Worm (Caenorhabditis elegans) whole organism, mixed stage, embryonic: ENCODE data around the gene dmsr-14.

ENCODE experiments used
- blmp-1 ChIP-seq: fragments of 150-350 bp; optimal IDR thresholded peaks from 2 replicates; lab custom pipeline; 2014; ENCODE audit warnings: missing biosample characterization, missing genetic modification characterization
- drap-1 ChIP-seq: fragments of 200-800 bp; sonication (Bioruptor generic); optimal IDR thresholded peaks from 3 replicates; lab custom pipeline; 2018; ENCODE audit warnings: mild to moderate bottlenecking, missing genetic modification characterization, missing compliant biosample characterization
- lsy-2 ChIP-seq: fragments of 150-350 bp; optimal IDR thresholded peaks from 2 replicates; lab custom pipeline; 2014; ENCODE audit warnings: missing biosample characterization, missing genetic modification characterization
- mep-1 ChIP-seq: fragments of 150-350 bp; optimal IDR thresholded peaks from 2 replicates; lab custom pipeline; 2017; ENCODE audit warnings: missing biosample characterization, missing genetic modification reagents, missing genetic modification characterization, inconsistent platforms
- mls-2 ChIP-seq: sonication (generic microtip); optimal IDR thresholded peaks from 2 replicates; lab custom pipeline; 2016; ENCODE audit warnings: mild to moderate bottlenecking, missing genetic modification characterization, moderate library complexity, missing compliant biosample characterization
- nhr-12 ChIP-seq: fragments of 150-350 bp; optimal IDR thresholded peaks from 2 replicates; lab custom pipeline; 2014; ENCODE audit warnings: missing biosample characterization, missing genetic modification characterization
- nhr-76 ChIP-seq: sonication (generic microtip); optimal IDR thresholded peaks from 2 replicates; lab custom pipeline; 2017; ENCODE audit warnings: missing biosample characterization, missing genetic modification characterization
- pha-4 ChIP-seq: fragments of 150-350 bp; optimal IDR thresholded peaks from 2 replicates; lab custom pipeline; 2018; ENCODE audit warnings: missing biosample characterization, missing genetic modification reagents, missing genetic modification characterization
- sem-2 ChIP-seq: fragments of 200-800 bp; sonication (Bioruptor generic); optimal IDR thresholded peaks from 2 replicates; lab custom pipeline; 2018; ENCODE audit warnings: mild to moderate bottlenecking, missing genetic modification characterization, missing compliant biosample characterization
- snpc-4 ChIP-seq: fragments of 150-350 bp; optimal IDR thresholded peaks from 2 replicates; lab custom pipeline; 2014; ENCODE audit warnings: missing biosample characterization, missing genetic modification characterization
- tbx-8 ChIP-seq: fragments of 200-800 bp; sonication (Bioruptor generic); optimal IDR thresholded peaks from 2 replicates; lab custom pipeline; 2018; ENCODE audit warnings: mild to moderate bottlenecking, missing genetic modification characterization, moderate library complexity, missing compliant biosample characterization
- unc-39 ChIP-seq: fragments of 150-350 bp; optimal IDR thresholded peaks from 2 replicates; lab custom pipeline; 2014; ENCODE audit warnings: missing biosample characterization, missing genetic modification characterization
- ztf-11 ChIP-seq: fragments of 150-350 bp; optimal IDR thresholded peaks from 2 replicates; lab custom pipeline; 2014; ENCODE audit warnings: missing biosample characterization, missing genetic modification characterization

DNA sequence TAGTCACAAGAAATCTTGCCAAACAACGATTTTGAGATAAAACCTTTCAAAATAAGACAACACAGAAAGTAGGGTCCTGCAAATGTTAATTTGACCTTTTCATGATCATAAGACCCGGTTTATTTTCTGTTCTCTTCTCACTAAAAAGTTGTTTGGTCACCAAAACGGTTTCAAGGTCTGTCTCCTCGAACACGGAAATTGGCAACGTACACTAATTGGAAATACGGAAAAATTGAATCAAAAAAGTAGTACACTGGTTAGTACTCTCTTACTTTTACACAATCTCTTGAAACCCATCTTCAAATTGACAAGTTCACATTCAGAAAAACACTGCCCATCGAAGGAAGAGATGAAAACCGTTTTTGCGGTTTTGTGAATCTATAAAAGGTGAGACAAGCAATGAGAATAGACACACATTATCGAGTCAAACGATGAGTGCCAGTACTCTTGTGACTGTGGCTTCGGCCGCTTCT lies 13.7 kb upstream of the dmsr-14 start, which contains the start of gene col-142:
- TF ChIP-seq tbx-8 (no peak), snpc-4 (tag; lab: Kevin White, UChicago) (no peak), lsy-2 (tag; lab: Kevin White, UChicago) (no peak), ztf-11 (no peak), pha-4 (tag; lab: Kevin White, UChicago) (no peak), sem-2 (no peak), blmp-1 (tag; lab: Kevin White, UChicago) (no peak), drap-1 (GFP tag; lab: Kevin White, UChicago) (no peak), mls-2 (tag; lab: Kevin White, UChicago) (no peak), mep-1 (tag; lab: Kevin White, UChicago) (no peak), nhr-12 (no peak), unc-39 (tag; lab: Kevin White, UChicago) (no peak), nhr-76 (tag; lab: Kevin White, UChicago) (no peak)
